Worm (Caenorhabditis elegans) whole organism, L1 larva: ENCODE data around the gene K09C8.2.

Experiments used
- C04F5.9 ChIP-seq: sonication (generic microtip); optimal IDR thresholded peaks from 2 replicates; lab custom pipeline; 2016; ENCODE audit warnings: missing genetic modification characterization, missing compliant biosample characterization
- C34B4.2 ChIP-seq: sonication (generic microtip); optimal IDR thresholded peaks from 2 replicates; lab custom pipeline; 2017; ENCODE audit warnings: mild to moderate bottlenecking, missing genetic modification characterization, missing compliant biosample characterization
- alr-1 ChIP-seq: fragments of 200-800 bp; sonication (Bioruptor generic); optimal IDR thresholded peaks from 2 replicates; lab custom pipeline; 2018; ENCODE audit warnings: borderline replicate concordance, mild to moderate bottlenecking, missing genetic modification characterization, missing compliant biosample characterization
- ama-1 ChIP-seq: fragments of 150-350 bp; optimal IDR thresholded peaks from 2 replicates; lab custom pipeline; 2014
- blmp-1 ChIP-seq: fragments of 150-350 bp; optimal IDR thresholded peaks from 2 replicates; lab custom pipeline; 2014; ENCODE audit warnings: missing biosample characterization, missing genetic modification characterization
- ceh-82 ChIP-seq, 3 experiments: fragments of 150-350 bp in 1 of 3; sonication (generic microtip) in 2 of 3; optimal IDR thresholded peaks; 2 replicates each; lab custom pipeline; 2014 to 2017; ENCODE audit warnings: missing biosample characterization in 3 of 3, missing genetic modification characterization in 3 of 3
- dpl-1 ChIP-seq, 3 experiments: fragments of 150-350 bp in 2 of 3; sonication (generic microtip) in 1 of 3; optimal IDR thresholded peaks; 2 replicates each; lab custom pipeline; 2014 to 2017; ENCODE audit warnings: missing biosample characterization in 3 of 3, missing genetic modification characterization in 3 of 3, missing genetic modification reagents in 3 of 3
- dsc-1 ChIP-seq: sonication (generic microtip); optimal IDR thresholded peaks from 2 replicates; lab custom pipeline; 2016; ENCODE audit warnings: mild to moderate bottlenecking, missing genetic modification characterization, missing compliant biosample characterization
- efl-1 ChIP-seq, 4 experiments: fragments of 150-350 bp; optimal IDR thresholded peaks in 3 of 4; peaks in 1 of 4; 1 replicate in 1 of 4; 2 replicates in 3 of 4; lab custom pipeline; 2014; ENCODE audit warnings: missing biosample characterization in 2 of 4, missing genetic modification characterization in 2 of 4, missing genetic modification reagents in 2 of 4
- efl-3 ChIP-seq: fragments of 200-800 bp; sonication (Bioruptor generic); optimal IDR thresholded peaks from 2 replicates; lab custom pipeline; 2018; ENCODE audit warnings: mild to moderate bottlenecking, missing genetic modification characterization, missing compliant biosample characterization
- fos-1 ChIP-seq: fragments of 150-350 bp; optimal IDR thresholded peaks from 2 replicates; lab custom pipeline; 2014; ENCODE audit warnings: missing biosample characterization, missing genetic modification characterization
- irx-1 ChIP-seq: sonication (generic microtip); optimal IDR thresholded peaks from 2 replicates; lab custom pipeline; 2016; ENCODE audit warnings: missing genetic modification characterization, missing compliant biosample characterization
- jun-1 ChIP-seq: fragments of 150-350 bp; optimal IDR thresholded peaks from 2 replicates; lab custom pipeline; 2014; ENCODE audit warnings: missing biosample characterization, missing genetic modification reagents, missing genetic modification characterization
- lin-13 ChIP-seq: fragments of 150-350 bp; optimal IDR thresholded peaks from 2 replicates; lab custom pipeline; 2014; ENCODE audit warnings: missing biosample characterization, missing genetic modification reagents, missing genetic modification characterization
- lin-14 ChIP-seq: fragments of 200-800 bp; sonication (Bioruptor generic); optimal IDR thresholded peaks from 2 replicates; lab custom pipeline; 2018; ENCODE audit warnings: mild to moderate bottlenecking, missing genetic modification characterization, moderate library complexity, missing compliant biosample characterization
- lin-35 ChIP-seq, 2 experiments: fragments of 150-350 bp; optimal IDR thresholded peaks; 2 replicates each; lab custom pipeline; 2014; ENCODE audit warnings: missing biosample characterization in 2 of 2, missing genetic modification characterization in 2 of 2, missing genetic modification reagents in 2 of 2
- nhr-12 ChIP-seq: sonication (generic microtip); optimal IDR thresholded peaks from 2 replicates; lab custom pipeline; 2017; ENCODE audit warnings: missing biosample characterization, missing genetic modification characterization
- nhr-19 ChIP-seq: fragments of 200-800 bp; sonication (Bioruptor generic); conservative IDR thresholded peaks from 2 replicates; pipeline ENCODE4 v1.3.6; 2022; ENCODE audit warnings: missing genetic modification characterization, missing compliant biosample characterization
- nhr-20 ChIP-seq: sonication (generic microtip); optimal IDR thresholded peaks from 2 replicates; lab custom pipeline; 2016; ENCODE audit warnings: mild to moderate bottlenecking, missing genetic modification characterization, missing compliant biosample characterization
- nhr-71 ChIP-seq: sonication (generic microtip); optimal IDR thresholded peaks from 2 replicates; lab custom pipeline; 2016; ENCODE audit warnings: mild to moderate bottlenecking, missing genetic modification characterization, moderate library complexity, missing compliant biosample characterization
- nhr-84 ChIP-seq: sonication (generic microtip); optimal IDR thresholded peaks from 2 replicates; lab custom pipeline; 2017; ENCODE audit warnings: missing biosample characterization, missing genetic modification characterization
- pag-3 ChIP-seq: sonication (generic microtip); optimal IDR thresholded peaks from 2 replicates; lab custom pipeline; 2017; ENCODE audit warnings: missing genetic modification characterization, mild to moderate bottlenecking, missing compliant biosample characterization, antibody characterized with exemption, borderline replicate concordance; ENCODE audit not compliant: insufficient read depth
- rnt-1 ChIP-seq: sonication (generic microtip); optimal IDR thresholded peaks from 2 replicates; lab custom pipeline; 2016; ENCODE audit warnings: mild to moderate bottlenecking, missing genetic modification characterization, moderate library complexity, missing compliant biosample characterization
- snu-23 ChIP-seq: sonication (generic microtip); optimal IDR thresholded peaks from 2 replicates; lab custom pipeline; 2016; ENCODE audit warnings: missing genetic modification characterization, missing compliant biosample characterization
- sup-37 ChIP-seq: fragments of 200-800 bp; sonication (Bioruptor generic); optimal IDR thresholded peaks from 2 replicates; lab custom pipeline; 2018; ENCODE audit warnings: mild to moderate bottlenecking, missing genetic modification characterization, missing compliant biosample characterization
- tbx-2 ChIP-seq: sonication (generic microtip); optimal IDR thresholded peaks from 2 replicates; lab custom pipeline; 2016; ENCODE audit warnings: missing genetic modification characterization, missing compliant biosample characterization
- unc-86 ChIP-seq: sonication (generic microtip); optimal IDR thresholded peaks from 2 replicates; lab custom pipeline; 2016; ENCODE audit warnings: missing genetic modification characterization, missing compliant biosample characterization
- unc-98 ChIP-seq: fragments of 200-800 bp; sonication (Bioruptor generic); IDR thresholded peaks from 2 replicates; pipeline ENCODE4 v1.3.6; 2022; ENCODE audit warnings: missing genetic modification characterization, missing compliant biosample characterization
- zip-4 ChIP-seq: fragments of 200-800 bp; sonication (Bioruptor generic); optimal IDR thresholded peaks from 2 replicates; lab custom pipeline; 2018; ENCODE audit warnings: mild to moderate bottlenecking, missing genetic modification characterization, moderate library complexity, missing compliant biosample characterization

K09C8.2 gene

ce11 chrX:10963453-10964046 is 4.3 kb downstream of the K09C8.2 start, which contains the start of gene nas-10 (continued):
- TF ChIP-seq rnt-1 (peak; percentile 37), dsc-1 (tag; lab: Kevin White, UChicago) (peak; percentile 52), unc-86 (tag; lab: Kevin White, UChicago) (peak; percentile 19), nhr-71 (tag; lab: Kevin White, UChicago) (peak; percentile 68), lin-14 (peak; percentile 47), snu-23 (GFP tag; lab: Kevin White, UChicago) (peak; percentile 77), tbx-2 (no peak), nhr-84 (tag; lab: Kevin White, UChicago) (no peak), lin-35 (GFP tag; optimal IDR thresholded peaks at IDR 0.05; lab: Kevin White, UChicago) (peak in 1 of 2 experiments; percentile 61)

- TF ChIP-seq dpl-1 (GFP tag; optimal IDR thresholded peaks at IDR 0.05; lab: Kevin White, UChicago) (no peak), lin-14 (peak; percentile 47)
- TF ChIP-seq, all 84 proteins: peak for 1
These were observed 6.3 kb downstream of the K09C8.2 start for ce11 chrX:10965508-10965907.

- TF ChIP-seq C04F5.9 (tag; lab: Kevin White, UChicago) (no peak), alr-1 (tag; lab: Kevin White, UChicago) (no peak), jun-1 (tag; lab: Kevin White, UChicago) (no peak), efl-3 (GFP tag; lab: Kevin White, UChicago) (no peak), zip-4 (GFP tag; lab: Kevin White, UChicago) (no peak), ama-1 (lab: Kevin White, UChicago) (no peak), irx-1 (no peak), rnt-1 (no peak), nhr-12 (no peak), nhr-20 (tag; lab: Kevin White, UChicago) (no peak), ceh-82 (tag; optimal IDR thresholded peaks at IDR 0.05; lab: Kevin White, UChicago) (no peak), C34B4.2 (tag; lab: Kevin White, UChicago) (no peak), tbx-2 (no peak), nhr-19 (GFP tag; lab: Robert Waterston, UW) (no peak)
- TF ChIP-seq, all 84 proteins: peak for 0
These were observed 7.0 kb downstream of the K09C8.2 start, which contains the start of gene lge-1 for ce11 chrX:10966251-10966650. Gene lge-1 (plus strand): TSS chrX:10966551.

ce11 chrX:10967698-10968097 is 8.5 kb downstream of the K09C8.2 start, which contains the start of gene K09C8.9:
Gene K09C8.9 (minus strand): TSS chrX:10967798.
- TF ChIP-seq C04F5.9 (tag; lab: Kevin White, UChicago) (no peak), pag-3 (tag; lab: Kevin White, UChicago) (no peak), efl-1 (optimal IDR thresholded peaks at IDR 0.05; lab: Kevin White, UChicago) (no peak), efl-1 (GFP tag; optimal IDR thresholded peaks at IDR 0.05 in 1 of 2; lab: Kevin White, UChicago) (peak in 1 of 2 experiments; percentile 1), sup-37 (GFP tag; lab: Kevin White, UChicago) (no peak), unc-98 (GFP tag; lab: Robert Waterston, UW) (no peak), lin-13 (no peak)
- TF ChIP-seq, all 84 proteins: peak for 1

ce11 chrX:10970629-10971028 is 11.4 kb downstream of the K09C8.2 start, which contains the start of gene K09C8.8:
Gene K09C8.8 (plus strand): TSS chrX:10970929.
- TF ChIP-seq fos-1 (tag; lab: Kevin White, UChicago): no peak
- no peak for TF ChIP-seq dsc-1 (tag; lab: Kevin White, UChicago)
- TF ChIP-seq, all 84 proteins: peak for 0

ce11 chrX:10971118-10971517 is 11.9 kb downstream of the K09C8.2 start:
- TF ChIP-seq efl-1 (optimal IDR thresholded peaks at IDR 0.05; lab: Kevin White, UChicago) (no peak), efl-1 (GFP tag; optimal IDR thresholded peaks at IDR 0.05 in 1 of 2; lab: Kevin White, UChicago) (peak in 1 of 2 experiments; percentile 24), blmp-1 (tag; lab: Kevin White, UChicago) (no peak), ceh-82 (tag; optimal IDR thresholded peaks at IDR 0.05; lab: Kevin White, UChicago) (no peak)
